Fruit fly (Drosophila melanogaster): Measurements from ENCODE around the gene CG46026.
A peak's percentile ranks its signal among the peaks of the same experiment; 100 is the strongest.

Gene CG46026

DNA sequence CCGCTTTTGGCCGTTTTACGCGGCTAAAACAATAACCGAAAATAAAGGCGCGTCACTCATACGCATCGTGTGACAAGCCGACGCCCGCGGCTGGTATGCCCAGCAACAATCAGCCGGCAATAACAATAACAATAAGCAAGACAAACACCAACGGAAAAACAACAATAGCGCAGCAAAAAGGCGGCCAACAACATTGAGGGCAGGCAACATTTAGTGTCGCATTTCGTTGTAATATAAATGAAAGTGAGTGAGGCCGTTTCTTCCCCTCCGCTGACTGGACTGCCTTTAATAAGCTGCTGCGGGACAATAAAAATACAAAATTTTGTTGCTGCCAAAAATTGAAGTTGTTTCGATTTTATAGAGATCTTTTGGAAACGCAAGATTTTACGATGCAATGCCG lies 9.5 kb upstream of the CG46026 start:
- TF ChIP-seq Eip75B (GFP tag; optimal IDR thresholded peaks at IDR 0.05) (no peak), OdsH (GFP tag; optimal IDR thresholded peaks at IDR 0.05) (no peak), fd59A (GFP tag; optimal IDR thresholded peaks at IDR 0.05) (no peak), topi (GFP tag; optimal IDR thresholded peaks at IDR 0.05) (no peak), dsx (GFP tag; optimal IDR thresholded peaks at IDR 0.05; ENCODE audit: poor library complexity, severe bottlenecking) (no peak), CG8319 (GFP tag; optimal IDR thresholded peaks at IDR 0.05) (no peak)

DNA sequence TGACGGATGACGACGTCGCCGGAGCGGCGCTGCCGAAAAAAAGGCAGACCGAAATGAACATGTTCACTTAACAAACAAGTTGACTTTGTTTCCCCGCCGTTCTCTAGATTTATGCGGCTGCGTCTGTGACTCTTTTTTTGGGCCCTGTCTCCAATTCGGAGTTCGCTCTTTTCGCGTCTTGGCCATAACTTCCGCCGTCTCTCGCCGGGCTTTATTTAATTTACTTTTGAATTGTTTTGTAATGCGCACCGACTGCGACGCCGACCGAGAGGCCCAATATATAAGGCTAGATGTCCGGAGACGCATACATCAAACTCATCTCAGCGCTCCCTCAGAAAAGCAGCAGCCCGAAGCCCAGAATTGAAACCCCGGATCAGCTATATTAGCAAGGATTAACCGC lies 7.9 kb upstream of the CG46026 start, which contains the start of gene Osi14:
Osi14 (plus strand) TSS at position 301 of the 400 bp plus-strand sequence.
- no peak for TF ChIP-seq fd85E (GFP tag; optimal IDR thresholded peaks at IDR 0.05)
- TF ChIP-seq CG4318 (GFP tag; optimal IDR thresholded peaks at IDR 0.05) = no peak
- no peak for TF ChIP-seq Eip93F (GFP tag; optimal IDR thresholded peaks at IDR 0.05)
- TF ChIP-seq OdsH (GFP tag; optimal IDR thresholded peaks at IDR 0.05) = no peak
- TF ChIP-seq cyc (GFP tag; optimal IDR thresholded peaks at IDR 0.05) = no peak
- TF ChIP-seq acj6 (GFP tag; optimal IDR thresholded peaks at IDR 0.05) = no peak
- no peak for TF ChIP-seq ss (GFP tag; optimal IDR thresholded peaks at IDR 0.05)
- no peak for TF ChIP-seq CG32006 (GFP tag; optimal IDR thresholded peaks at IDR 0.05)
- no peak for TF ChIP-seq Hr38 (GFP tag; optimal IDR thresholded peaks at IDR 0.05)
- TF ChIP-seq achi (GFP tag; optimal IDR thresholded peaks at IDR 0.05) = no peak
- no peak for TF ChIP-seq CG34406 (GFP tag; optimal IDR thresholded peaks at IDR 0.05)
- no peak for TF ChIP-seq Hr4 (GFP tag; optimal IDR thresholded peaks at IDR 0.05)
- no peak for TF ChIP-seq CG6854 (GFP tag; optimal IDR thresholded peaks at IDR 0.05)
- TF ChIP-seq CG6276 (GFP tag; optimal IDR thresholded peaks at IDR 0.05) = no peak
- TF ChIP-seq Smox (GFP tag; optimal IDR thresholded peaks at IDR 0.05) = no peak

DNA sequence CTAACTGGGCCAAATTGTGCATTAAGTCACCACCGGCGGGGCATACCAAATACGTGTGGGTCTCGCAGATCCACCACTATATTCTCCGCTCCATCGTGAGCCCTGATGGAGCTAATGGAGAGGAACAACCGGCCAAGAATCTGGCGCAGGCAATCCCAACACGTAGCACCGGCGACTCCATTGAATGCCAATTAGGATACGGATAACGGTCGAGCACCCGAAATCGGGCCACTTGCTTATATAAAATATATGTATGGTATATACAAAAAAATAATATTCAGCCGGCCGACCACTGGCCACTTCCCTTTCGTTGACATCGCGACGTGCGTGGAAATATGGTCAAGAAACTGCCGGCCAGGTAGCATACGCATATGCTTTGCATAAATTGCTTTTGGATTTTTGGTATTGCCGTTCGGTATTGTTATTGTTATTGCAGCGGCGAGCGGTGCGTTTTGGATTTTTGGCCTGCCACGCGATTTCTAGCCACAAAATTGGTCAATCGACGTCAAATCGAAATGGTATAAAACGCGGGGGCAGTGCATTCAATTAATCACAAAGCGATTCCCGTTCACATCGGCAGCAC lies 5.3 kb upstream of the CG46026 start, which contains the start of gene Osi15:
Osi15 (plus strand) TSS at position 548 of the 583 bp plus-strand sequence.
- TF ChIP-seq acj6 (GFP tag; optimal IDR thresholded peaks at IDR 0.05) (no peak), svp (GFP tag) (peak; percentile 41), dac (GFP tag; optimal IDR thresholded peaks at IDR 0.05) (no peak), CG6808 (GFP tag; optimal IDR thresholded peaks at IDR 0.05) (no peak)

DNA sequence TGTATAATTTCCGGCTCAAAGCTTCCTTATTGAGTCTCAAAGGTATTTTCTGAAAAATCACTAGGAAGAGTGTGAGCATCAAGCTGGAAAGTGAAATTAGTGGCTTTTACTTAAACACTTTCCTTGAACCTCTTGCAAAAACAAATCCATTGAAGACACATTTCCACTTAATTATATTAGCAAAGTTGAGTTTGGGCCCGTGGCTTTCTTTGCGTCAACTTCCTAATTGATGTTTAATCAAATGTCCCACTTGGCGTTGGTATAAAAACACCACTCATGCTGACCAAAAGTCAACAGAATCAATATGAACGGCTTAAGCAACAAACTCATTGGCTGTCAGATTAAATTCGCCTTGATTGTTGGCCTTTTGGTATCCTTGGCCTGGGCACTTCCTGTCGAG lies 2.9 kb upstream of the CG46026 start, which contains the start of gene CG46396:
CG46396 (plus strand) TSS at position 301 of the 400 bp plus-strand sequence.
- TF ChIP-seq svp (GFP tag) = no peak
- TF ChIP-seq CG15336 (GFP tag; IDR thresholded peaks at IDR 0.05) = no peak
- TF ChIP-seq achi (GFP tag; optimal IDR thresholded peaks at IDR 0.05) = no peak
- no peak for TF ChIP-seq CG31627 (GFP tag; optimal IDR thresholded peaks at IDR 0.05)
- no peak for TF ChIP-seq pdm3 (GFP tag; optimal IDR thresholded peaks at IDR 0.05)
- no peak for TF ChIP-seq spab (GFP tag; optimal IDR thresholded peaks at IDR 0.05)
- TF ChIP-seq eg (GFP tag; IDR thresholded peaks at IDR 0.05) = no peak
- TF ChIP-seq Ets21C (GFP tag; optimal IDR thresholded peaks at IDR 0.05) = no peak
- TF ChIP-seq CG11902 (GFP tag; optimal IDR thresholded peaks at IDR 0.05) = no peak
- TF ChIP-seq Lpt (GFP tag; optimal IDR thresholded peaks at IDR 0.05) = no peak
- no peak for TF ChIP-seq CG11294 (GFP tag; IDR thresholded peaks at IDR 0.05)
- TF ChIP-seq CG8319 (GFP tag; optimal IDR thresholded peaks at IDR 0.05) = no peak
- no peak for TF ChIP-seq Gug (GFP tag; IDR thresholded peaks at IDR 0.05)
- no peak for TF ChIP-seq Sox14 (GFP tag; optimal IDR thresholded peaks at IDR 0.05)
- TF ChIP-seq fkh (GFP tag; optimal IDR thresholded peaks at IDR 0.05) = no peak
- TF ChIP-seq acj6 (GFP tag; optimal IDR thresholded peaks at IDR 0.05) = no peak
- no peak for TF ChIP-seq Sox15 (GFP tag; optimal IDR thresholded peaks at IDR 0.05)
- TF ChIP-seq CG7368 (GFP tag; optimal IDR thresholded peaks at IDR 0.05) = no peak
- no peak for TF ChIP-seq CG4318 (GFP tag; optimal IDR thresholded peaks at IDR 0.05)
- no peak for TF ChIP-seq Hr39 (GFP tag; optimal IDR thresholded peaks at IDR 0.05)
